Worm (Caenorhabditis elegans): ENCODE results near the gene srab-23.

The srab-23 gene

ce11 chrV:2053509-2053908 lies 18.1 kb upstream of the srab-23 start, which contains the start of gene comt-5:
TSS of gene comt-5 (minus strand) at chrV:2053609.
- TF ChIP-seq nhr-77 (tag; optimal IDR thresholded peaks at IDR 0.05) (no peak), ztf-11 (tag; optimal IDR thresholded peaks at IDR 0.05) (no peak), lin-35 (GFP tag; optimal IDR thresholded peaks at IDR 0.05) (no peak), dsc-1 (tag; optimal IDR thresholded peaks at IDR 0.05) (no peak), lsy-2 (tag; optimal IDR thresholded peaks at IDR 0.05) (no peak), ets-5 (GFP tag; IDR thresholded peaks at IDR 0.05) (no peak), fkh-10 (GFP tag; optimal IDR thresholded peaks at IDR 0.05) (no peak), tbx-2 (tag; optimal IDR thresholded peaks at IDR 0.05) (no peak), nhr-28 (tag; optimal IDR thresholded peaks at IDR 0.05) (no peak), ces-1 (GFP tag; optimal IDR thresholded peaks at IDR 0.05) (no peak), vab-15 (tag; optimal IDR thresholded peaks at IDR 0.05) (no peak), jun-1 (tag; optimal IDR thresholded peaks at IDR 0.05) (no peak)

- TF ChIP-seq blmp-1 (tag; optimal IDR thresholded peaks at IDR 0.05), result peak; percentile 7
- TF ChIP-seq lin-14 (GFP tag; optimal IDR thresholded peaks at IDR 0.05), result no peak
Observed at ce11 chrV:2051507-2051906, 16.1 kb upstream of the srab-23 start, which contains the start of gene Y40B10A.11. TSS of gene Y40B10A.11 (minus strand) at chrV:2051607.

DNA sequence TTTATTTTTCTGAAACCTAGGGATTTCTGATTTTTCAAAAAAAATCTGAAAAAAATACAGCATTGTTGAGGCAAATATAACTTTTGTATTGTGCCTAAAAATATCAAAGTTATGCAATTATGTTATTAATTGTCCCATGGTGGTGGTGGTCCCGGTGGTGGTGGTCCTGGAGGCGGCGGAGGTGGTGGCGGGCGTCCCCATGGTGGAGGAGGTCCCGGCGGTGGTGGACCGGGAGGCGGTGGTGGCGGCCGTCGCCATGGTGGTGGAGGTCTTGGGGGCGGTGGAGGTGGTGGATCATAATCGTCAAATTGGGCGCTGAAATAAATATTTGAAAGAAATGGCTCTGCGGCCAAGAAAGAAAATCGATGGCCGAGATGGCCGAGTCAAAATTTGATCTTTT lies 15.3 kb upstream of the srab-23 start:
- TF ChIP-seq isw-1 (GFP tag; IDR thresholded peaks at IDR 0.05) (no peak), ceh-8 (GFP tag; optimal IDR thresholded peaks at IDR 0.05) (peak; percentile 78)

DNA sequence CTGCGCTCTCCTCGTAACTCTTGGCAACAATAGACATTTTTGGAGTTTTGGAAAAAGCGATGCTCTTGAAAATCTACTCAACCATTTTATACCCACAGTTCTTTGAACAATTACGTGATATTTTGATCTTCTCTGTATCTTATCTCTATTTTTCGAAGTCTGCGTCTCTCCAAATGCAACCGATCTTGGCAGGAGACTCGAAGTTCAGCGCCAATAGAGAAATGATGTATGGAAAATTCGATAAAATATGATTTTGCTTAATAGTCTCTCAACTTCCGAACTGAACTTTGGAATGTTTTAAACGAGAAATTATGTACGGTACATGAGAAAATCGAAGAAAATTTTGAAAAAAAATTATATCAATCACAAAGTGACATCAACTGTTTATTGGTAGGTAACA lies 14.7 kb upstream of the srab-23 start, which contains the start of gene comt-4:
comt-4 (minus strand) TSS at position 50 of the 400 bp plus-strand sequence.
- no peak for TF ChIP-seq egl-13 (tag; optimal IDR thresholded peaks at IDR 0.05)
- no peak for TF ChIP-seq sox-4 (tag; optimal IDR thresholded peaks at IDR 0.05)
- TF ChIP-seq C16A3.4 (tag; optimal IDR thresholded peaks at IDR 0.05), result no peak
- peak in 3 of 6 experiments; percentile 2 to 45 (median 33) for TF ChIP-seq elt-3 (tag; optimal IDR thresholded peaks at IDR 0.05)
- TF ChIP-seq fos-1 (tag; optimal IDR thresholded peaks at IDR 0.05), result no peak
- peak; percentile 28 for TF ChIP-seq nhr-20 (tag; optimal IDR thresholded peaks at IDR 0.05)

ce11 chrV:2045956-2046355 lies 10.5 kb upstream of the srab-23 start, which contains the start of gene Y40B10A.5:
TSS of gene Y40B10A.5 (minus strand) at chrV:2046056.
- TF ChIP-seq nhr-47 (tag; optimal IDR thresholded peaks at IDR 0.05) (peak; percentile 26), ama-1 (optimal IDR thresholded peaks at IDR 0.05) (no peak), nhr-20 (tag; optimal IDR thresholded peaks at IDR 0.05) (no peak), nhr-84 (tag; optimal IDR thresholded peaks at IDR 0.05) (no peak), mep-1 (tag; optimal IDR thresholded peaks at IDR 0.05) (no peak), fkh-8 (tag; optimal IDR thresholded peaks at IDR 0.05) (peak; percentile 27), fos-1 (tag; optimal IDR thresholded peaks at IDR 0.05) (no peak), ceh-8 (GFP tag; optimal IDR thresholded peaks at IDR 0.05) (peak; percentile 6), C34B4.2 (tag; optimal IDR thresholded peaks at IDR 0.05) (no peak), fkh-4 (tag; optimal IDR thresholded peaks at IDR 0.05; ENCODE audit: borderline replicate concordance) (no peak), nhr-237 (tag; optimal IDR thresholded peaks at IDR 0.05) (no peak), lin-35 (GFP tag; optimal IDR thresholded peaks at IDR 0.05) (no peak), nhr-12 (tag; optimal IDR thresholded peaks at IDR 0.05) (no peak)

DNA sequence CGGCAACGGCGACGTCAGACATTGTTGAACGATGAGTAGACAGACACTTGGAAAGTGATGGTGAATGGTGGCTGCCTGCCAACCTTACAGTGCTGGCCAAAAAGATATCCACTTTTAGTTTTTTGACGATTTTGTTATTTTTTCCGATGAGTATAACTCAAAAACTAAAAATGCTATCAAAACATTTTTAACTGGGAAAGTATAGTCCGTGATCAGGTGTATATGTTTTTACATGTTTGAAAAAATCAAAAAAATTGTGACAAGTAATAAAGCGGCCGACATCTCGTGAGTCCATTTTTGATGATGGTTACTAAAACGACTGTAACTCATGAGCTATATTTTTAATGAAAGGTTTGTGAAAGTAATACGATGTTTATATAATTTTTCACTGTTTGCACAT lies 4.0 kb downstream of the srab-23 start, which contains the start of gene hil-6:
hil-6 (minus strand) TSS at position 101 of the 400 bp plus-strand sequence.
- no peak for TF ChIP-seq ceh-8 (GFP tag; optimal IDR thresholded peaks at IDR 0.05)
- TF ChIP-seq dpl-1 (GFP tag; optimal IDR thresholded peaks at IDR 0.05), result no peak
- TF ChIP-seq mdl-1 (tag; optimal IDR thresholded peaks at IDR 0.05), result no peak
- no peak for TF ChIP-seq nhr-12 (tag; optimal IDR thresholded peaks at IDR 0.05)
- TF ChIP-seq mef-2 (tag; optimal IDR thresholded peaks at IDR 0.05), result no peak

All from whole organism, L1 larva.